Worm (Caenorhabditis elegans) whole organism, young adult: ENCODE measurements around the gene R08D7.7.

ENCODE experiments used
- B0336.3 ChIP-seq: fragments of 200-800 bp; sonication (Bioruptor generic); IDR thresholded peaks from 2 replicates; pipeline ENCODE4 v1.3.6; 2022; ENCODE audit warnings: missing genetic modification characterization, missing compliant biosample characterization
- F33H1.4 ChIP-seq: fragments of 200-800 bp; sonication (Bioruptor generic); IDR thresholded peaks from 2 replicates; pipeline ENCODE4 v1.3.6; 2022; ENCODE audit warnings: missing genetic modification reagents, missing genetic modification characterization, missing compliant biosample characterization
- F52B5.7 ChIP-seq: sonication (generic microtip); optimal IDR thresholded peaks from 2 replicates; lab custom pipeline; 2016; ENCODE audit warnings: mild to moderate bottlenecking, missing genetic modification characterization, missing compliant biosample characterization
- F55B11.4 ChIP-seq: sonication (generic microtip); optimal IDR thresholded peaks from 2 replicates; lab custom pipeline; 2016; ENCODE audit warnings: missing compliant biosample characterization, missing genetic modification characterization, borderline replicate concordance; ENCODE audit not compliant: insufficient read depth
- F57C9.4 ChIP-seq: sonication (generic microtip); optimal IDR thresholded peaks from 2 replicates; lab custom pipeline; 2017; ENCODE audit warnings: mild to moderate bottlenecking, missing genetic modification characterization, missing compliant biosample characterization
- Y53F4B.3 ChIP-seq: fragments of 200-800 bp; sonication (Bioruptor generic); IDR thresholded peaks from 2 replicates; pipeline ENCODE4 v1.3.6; 2022; ENCODE audit warnings: missing genetic modification reagents, missing genetic modification characterization, missing compliant biosample characterization
- akir-1 ChIP-seq: fragments of 200-800 bp; sonication (Bioruptor generic); optimal IDR thresholded peaks from 2 replicates; lab custom pipeline; 2018; ENCODE audit warnings: mild to moderate bottlenecking, missing genetic modification characterization, moderate library complexity, missing compliant biosample characterization
- aptf-2 ChIP-seq: fragments of 200-800 bp; sonication (Bioruptor generic); conservative IDR thresholded peaks from 2 replicates; pipeline ENCODE4 v1.3.6; 2022; ENCODE audit warnings: missing genetic modification reagents, missing genetic modification characterization, missing compliant biosample characterization
- atf-7 ChIP-seq: sonication (generic microtip); optimal IDR thresholded peaks from 2 replicates; lab custom pipeline; 2017; ENCODE audit warnings: mild to moderate bottlenecking, missing genetic modification characterization, missing compliant biosample characterization
- athp-1 ChIP-seq: sonication (generic microtip); optimal IDR thresholded peaks from 2 replicates; lab custom pipeline; 2017; ENCODE audit warnings: mild to moderate bottlenecking, missing genetic modification characterization, missing compliant biosample characterization
- bed-1 ChIP-seq: fragments of 200-800 bp; sonication (Bioruptor generic); IDR thresholded peaks from 2 replicates; pipeline ENCODE4 v1.3.6; 2022; ENCODE audit warnings: missing genetic modification reagents, missing genetic modification characterization, missing compliant biosample characterization
- ccch-3 ChIP-seq: fragments of 200-800 bp; sonication (Bioruptor generic); optimal IDR thresholded peaks from 2 replicates; lab custom pipeline; 2018; ENCODE audit warnings: mild to moderate bottlenecking, missing genetic modification characterization, missing compliant biosample characterization
- cebp-1 ChIP-seq, 2 experiments: fragments of 200-800 bp in 1 of 2; sonication (Bioruptor generic) in 1 of 2; sonication (generic microtip) in 1 of 2; IDR thresholded peaks in 1 of 2; optimal IDR thresholded peaks in 1 of 2; 2 replicates each; pipeline versions ENCODE4 v1.3.6 to Lab custom; 2017 to 2022; ENCODE audit warnings: missing compliant biosample characterization in 2 of 2, missing genetic modification characterization in 2 of 2, mild to moderate bottlenecking in 1 of 2, missing genetic modification reagents in 1 of 2, moderate library complexity in 1 of 2
- ceh-58 ChIP-seq: fragments of 200-800 bp; sonication (Bioruptor generic); IDR thresholded peaks from 2 replicates; pipeline ENCODE4 v1.3.6; 2022; ENCODE audit warnings: missing genetic modification characterization, missing compliant biosample characterization
- ceh-79 ChIP-seq: sonication (generic microtip); optimal IDR thresholded peaks from 2 replicates; lab custom pipeline; 2017; ENCODE audit warnings: mild to moderate bottlenecking, missing genetic modification characterization, missing compliant biosample characterization
- ceh-91 ChIP-seq: fragments of 200-800 bp; sonication (Bioruptor generic); IDR thresholded peaks from 2 replicates; pipeline ENCODE4 v1.3.6; 2022; ENCODE audit warnings: missing genetic modification reagents, missing genetic modification characterization, missing compliant biosample characterization
- chd-7 ChIP-seq: sonication (generic microtip); optimal IDR thresholded peaks from 2 replicates; lab custom pipeline; 2016; ENCODE audit warnings: mild to moderate bottlenecking, missing genetic modification characterization, moderate library complexity, missing compliant biosample characterization
- die-1 ChIP-seq: sonication (generic microtip); optimal IDR thresholded peaks from 2 replicates; lab custom pipeline; 2016; ENCODE audit warnings: missing genotype, mild to moderate bottlenecking, missing genetic modification characterization, missing compliant biosample characterization
- hmg-1.2 ChIP-seq: fragments of 200-800 bp; sonication (Bioruptor generic); IDR thresholded peaks from 2 replicates; pipeline ENCODE4 v1.3.6; 2022; ENCODE audit warnings: missing genetic modification reagents, missing genetic modification characterization, missing compliant biosample characterization
- hrde-1 ChIP-seq: sonication (generic microtip); optimal IDR thresholded peaks from 2 replicates; lab custom pipeline; 2016; ENCODE audit warnings: missing genetic modification characterization, mild to moderate bottlenecking, missing compliant biosample characterization, moderate library complexity, missing genotype, missing genetic modification reagents, borderline replicate concordance
- hsf-1 ChIP-seq: fragments of 200-800 bp; sonication (Bioruptor generic); IDR thresholded peaks from 2 replicates; pipeline ENCODE4 v1.3.6; 2022; ENCODE audit warnings: missing genetic modification reagents, missing genetic modification characterization, missing compliant biosample characterization
- lin-35 ChIP-seq, 3 experiments: fragments of 150-350 bp in 2 of 3; sonication (generic microtip) in 1 of 3; optimal IDR thresholded peaks; 2 replicates each; lab custom pipeline; 2014 to 2018; ENCODE audit warnings: missing biosample characterization in 3 of 3, missing genetic modification characterization in 3 of 3, missing genetic modification reagents in 3 of 3
- lsy-27 ChIP-seq: sonication (generic microtip); optimal IDR thresholded peaks from 2 replicates; lab custom pipeline; 2017; ENCODE audit warnings: missing genetic modification characterization, mild to moderate bottlenecking, missing compliant biosample characterization, antibody characterized with exemption, missing genotype, borderline replicate concordance; ENCODE audit not compliant: insufficient read depth
- mel-28 ChIP-seq: sonication (generic microtip); optimal IDR thresholded peaks from 2 replicates; lab custom pipeline; 2016; ENCODE audit warnings: borderline replicate concordance, mild to moderate bottlenecking, missing genetic modification characterization, missing compliant biosample characterization
- nhr-80 ChIP-seq: sonication (generic microtip); optimal IDR thresholded peaks from 2 replicates; lab custom pipeline; 2016; ENCODE audit warnings: missing genetic modification characterization, missing compliant biosample characterization
- repo-1 ChIP-seq: sonication (generic microtip); optimal IDR thresholded peaks from 2 replicates; lab custom pipeline; 2017; ENCODE audit warnings: mild to moderate bottlenecking, missing genetic modification characterization, missing compliant biosample characterization
- snpc-3.4 ChIP-seq: sonication (generic microtip); optimal IDR thresholded peaks from 2 replicates; lab custom pipeline; 2017; ENCODE audit warnings: missing genetic modification characterization, mild to moderate bottlenecking, missing compliant biosample characterization, antibody characterized with exemption, moderate library complexity, missing genotype, missing genetic modification reagents
- tbp1 ChIP-seq: fragments of 200-800 bp; sonication (Bioruptor generic); optimal IDR thresholded peaks from 2 replicates; lab custom pipeline; 2018; ENCODE audit warnings: mild to moderate bottlenecking, missing genetic modification characterization, missing compliant biosample characterization
- tlf-1 ChIP-seq: fragments of 200-800 bp; sonication (Bioruptor generic); optimal IDR thresholded peaks from 2 replicates; lab custom pipeline; 2018; ENCODE audit warnings: mild to moderate bottlenecking, missing genetic modification characterization, missing compliant biosample characterization
- ztf-25 ChIP-seq: fragments of 200-800 bp; sonication (Bioruptor generic); IDR thresholded peaks from 2 replicates; pipeline ENCODE4 v1.3.6; 2022; ENCODE audit warnings: missing genetic modification reagents, missing genetic modification characterization, missing compliant biosample characterization

The R08D7.7 gene

ce11 chrIII:8988061-8988460, 1.8 kb upstream of the R08D7.7 start:
- no peak for TF ChIP-seq tlf-1 (GFP tag; lab: Kevin White, UChicago)
- TF ChIP-seq ccch-3 = no peak
- no peak for TF ChIP-seq F55B11.4 (tag; lab: Kevin White, UChicago)

DNA sequence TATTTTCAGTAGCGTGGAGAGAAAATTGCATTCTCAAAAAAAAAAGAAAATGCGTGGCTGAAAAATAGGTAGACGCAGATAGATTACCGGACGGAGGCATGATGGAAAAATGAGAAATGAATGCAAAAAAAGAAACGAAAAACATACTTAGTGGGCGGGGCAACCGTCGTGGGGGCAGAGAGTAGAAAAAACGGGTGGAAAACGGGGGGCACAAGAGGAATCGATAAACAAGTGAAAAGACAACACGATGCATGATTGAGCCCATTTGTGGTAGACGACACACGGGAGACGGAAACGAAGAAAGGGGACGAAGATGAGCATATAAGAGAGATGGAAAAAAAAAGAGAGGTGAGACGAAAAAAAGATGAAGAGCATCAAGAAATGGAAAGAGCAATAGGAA, 1.3 kb upstream of the R08D7.7 start:
- TF ChIP-seq lin-35 (GFP tag; optimal IDR thresholded peaks at IDR 0.05; lab: Kevin White, UChicago) (peak in 1 of 3 experiments; percentile 3), repo-1 (tag; lab: Kevin White, UChicago) (no peak), hsf-1 (GFP tag; lab: Robert Waterston, UW) (0 out of 2 replicates have a peak, but pooled peaks have one; percentile 7)
- TF ChIP-seq, all 124 proteins: peak for 2

ce11 chrIII:8996686-8997085, 6.8 kb downstream of the R08D7.7 start, which contains the start of gene skat-1:
Gene skat-1, minus strand, starts transcription at chrIII:8996786.
- TF ChIP-seq ceh-79 (tag; lab: Kevin White, UChicago) (no peak), ceh-58 (GFP tag; lab: Robert Waterston, UW) (no peak), F52B5.7 (no peak), bed-1 (GFP tag; lab: Robert Waterston, UW) (no peak)

DNA sequence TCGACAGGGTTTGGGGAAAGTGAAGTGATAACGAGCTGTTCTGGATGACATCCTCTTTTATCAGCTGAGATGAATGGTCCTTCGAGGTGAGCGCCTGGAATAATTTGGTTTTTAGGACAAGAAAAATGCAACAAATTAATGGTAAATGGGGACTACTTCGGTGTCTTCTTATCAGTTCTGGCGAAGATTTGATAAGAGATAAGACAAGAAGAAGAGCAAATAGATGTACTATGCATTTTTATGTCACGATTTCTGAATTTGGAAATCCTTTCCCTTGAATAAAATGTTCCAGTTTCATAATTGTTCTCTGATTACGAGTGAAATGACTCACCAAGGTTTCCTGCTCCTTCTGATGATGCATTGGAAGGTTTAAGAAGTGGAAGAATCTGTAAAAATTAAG, 8.0 kb downstream of the R08D7.7 start:
- no peak for TF ChIP-seq die-1
- no peak for TF ChIP-seq akir-1
- no peak for TF ChIP-seq mel-28
- TF ChIP-seq tlf-1 (GFP tag; lab: Kevin White, UChicago) = no peak
- TF ChIP-seq aptf-2 = no peak
- no peak for TF ChIP-seq cebp-1 (GFP tag; IDR thresholded peaks at IDR 0.05; lab: Robert Waterston, UW)
- no peak for TF ChIP-seq cebp-1 (tag; optimal IDR thresholded peaks at IDR 0.05; lab: Kevin White, UChicago)

- peak; percentile 19; the same call in 1 of the 2 replicates for TF ChIP-seq hmg-1.2 (GFP tag; lab: Robert Waterston, UW)
- TF ChIP-seq ztf-25 (GFP tag; lab: Robert Waterston, UW) = no peak
These were observed 9.0 kb downstream of the R08D7.7 start for ce11 chrIII:8998884-8999283.

ce11 chrIII:8999508-8999907, 9.7 kb downstream of the R08D7.7 start, which contains the start of gene F59B2.3:
Gene F59B2.3, minus strand, starts transcription at chrIII:8999766.
- peak; percentile 26 for TF ChIP-seq snpc-3.4 (tag; lab: Kevin White, UChicago)
- no peak for TF ChIP-seq nhr-80 (tag; lab: Kevin White, UChicago)
- peak; percentile 3 for TF ChIP-seq hrde-1 (tag; lab: Kevin White, UChicago)
- TF ChIP-seq chd-7 (tag; lab: Kevin White, UChicago) = no peak
- peak; percentile 9 for TF ChIP-seq atf-7 (tag; lab: Kevin White, UChicago)
- peak; percentile 11 for TF ChIP-seq athp-1 (tag; lab: Kevin White, UChicago)
- TF ChIP-seq lsy-27 = no peak
- TF ChIP-seq ceh-91 (GFP tag; lab: Robert Waterston, UW) = no peak
- TF ChIP-seq F57C9.4 (tag; lab: Kevin White, UChicago) = no peak
- TF ChIP-seq Y53F4B.3 (GFP tag; lab: Robert Waterston, UW) = no peak
- TF ChIP-seq B0336.3 (GFP tag; lab: Robert Waterston, UW) = no peak
- TF ChIP-seq tbp1 (GFP tag; lab: Kevin White, UChicago) = peak; percentile 3
- no peak; the same call in 1 of the 2 replicates for TF ChIP-seq F33H1.4 (GFP tag; lab: Robert Waterston, UW)
